Worm (Caenorhabditis elegans): ENCODE results near the gene B0563.18.

DNA sequence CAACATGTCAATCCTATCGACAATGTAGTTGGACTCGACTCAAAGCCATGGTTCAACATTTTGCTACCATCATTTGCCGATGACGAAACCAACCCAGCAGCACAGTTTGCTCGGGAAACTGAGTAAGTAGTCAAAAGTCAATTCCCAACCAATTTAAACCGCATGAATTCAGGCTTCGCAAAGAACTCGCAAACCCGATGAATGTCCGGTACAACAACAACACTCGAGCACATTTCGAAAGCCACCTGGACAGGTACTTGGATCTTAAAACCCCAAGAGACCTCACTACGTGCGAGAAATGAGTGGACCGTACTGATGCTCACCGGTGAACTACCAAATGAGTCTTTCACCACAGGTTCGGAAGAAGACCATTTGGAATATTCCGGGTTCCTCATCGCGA is 21.7 kb downstream of the B0563.18 start:
- TF ChIP-seq ceh-90 (tag; optimal IDR thresholded peaks at IDR 0.05) (no peak), ceh-82 (tag; optimal IDR thresholded peaks at IDR 0.05) (no peak), nhr-28 (tag; optimal IDR thresholded peaks at IDR 0.05) (no peak), mdl-1 (tag; optimal IDR thresholded peaks at IDR 0.05) (no peak), ama-1 (optimal IDR thresholded peaks at IDR 0.05) (no peak)

All from whole organism, L1 larva.